Worm (Caenorhabditis elegans): ENCODE measurements around the gene F47D2.11.

ce11 chrV:4304240-4304639, 8.4 kb upstream of the F47D2.11 start:
- TF ChIP-seq gei-17 (GFP tag; optimal IDR thresholded peaks at IDR 0.05) (no peak), mcd-1 (GFP tag; IDR thresholded peaks at IDR 0.05) (no peak), hrde-1 (tag; optimal IDR thresholded peaks at IDR 0.05; ENCODE audit: borderline replicate concordance) (no peak), hlh-12 (tag; optimal IDR thresholded peaks at IDR 0.05) (no peak), pha-4 (tag; optimal IDR thresholded peaks at IDR 0.05) (no peak), Y95B8A.8 (GFP tag; IDR thresholded peaks at IDR 0.05) (no peak), attf-6 (GFP tag; IDR thresholded peaks at IDR 0.05) (no peak), mxl-1 (tag; optimal IDR thresholded peaks at IDR 0.05) (no peak)
